Fruit fly (Drosophila melanogaster) whole organism, pupa: Measurements from ENCODE around the gene CG13117.

Experiments
- CG10348 ChIP-seq: fragments of 200-800 bp; sonication (Bioruptor generic); IDR thresholded peaks from 2 replicates; pipeline ENCODE4 v1.3.6; 2022; ENCODE audit warnings: missing biosample characterization, missing genetic modification characterization
- CG12605 ChIP-seq: fragments of 200-800 bp; sonication (Bioruptor generic); IDR thresholded peaks from 2 replicates; pipeline ENCODE4 v1.3.6; 2022; ENCODE audit warnings: missing biosample characterization, missing genetic modification characterization
- CG13204 ChIP-seq: fragments of 200-800 bp; sonication (Bioruptor generic); optimal IDR thresholded peaks from 2 replicates; lab custom pipeline; 2018; ENCODE audit warnings: missing biosample characterization, mild to moderate bottlenecking, missing genetic modification characterization, moderate library complexity
- CG14655 ChIP-seq: fragments of 200-800 bp; sonication (Bioruptor generic); optimal IDR thresholded peaks from 3 replicates; lab custom pipeline; 2017; ENCODE audit warnings: mild to moderate bottlenecking, missing biosample characterization, missing genetic modification reagents, missing genetic modification characterization
- CG15710 ChIP-seq: fragments of 200-800 bp; sonication (Bioruptor generic); optimal IDR thresholded peaks from 2 replicates; lab custom pipeline; 2018; ENCODE audit warnings: missing biosample characterization, mild to moderate bottlenecking, missing genetic modification characterization, moderate library complexity
- CG17806 ChIP-seq: fragments of 200-800 bp; sonication (Bioruptor generic); optimal IDR thresholded peaks from 2 replicates; lab custom pipeline; 2018; ENCODE audit warnings: missing biosample characterization, mild to moderate bottlenecking, missing genetic modification characterization, moderate library complexity
- CG32121 ChIP-seq: fragments of 200-800 bp; sonication (Bioruptor generic); IDR thresholded peaks from 2 replicates; pipeline ENCODE4 v1.3.6; 2022; ENCODE audit warnings: missing biosample characterization, missing genetic modification characterization
- CG34367 ChIP-seq: fragments of 200-800 bp; sonication (Bioruptor generic); optimal IDR thresholded peaks from 2 replicates; lab custom pipeline; 2018; ENCODE audit warnings: missing biosample characterization, mild to moderate bottlenecking, missing genetic modification characterization
- CG4496 ChIP-seq: fragments of 200-800 bp; sonication (Bioruptor generic); IDR thresholded peaks from 3 replicates; pipeline ENCODE4 v1.3.6; 2022; ENCODE audit warnings: missing biosample characterization, missing genetic modification characterization
- CG8159 ChIP-seq: fragments of 200-800 bp; sonication (Bioruptor generic); optimal IDR thresholded peaks from 3 replicates; lab custom pipeline; 2018; ENCODE audit warnings: missing biosample characterization, mild to moderate bottlenecking, missing genetic modification characterization, moderate library complexity
- CG8301 ChIP-seq: fragments of 200-800 bp; sonication (Bioruptor generic); optimal IDR thresholded peaks from 2 replicates; lab custom pipeline; 2018; ENCODE audit warnings: missing biosample characterization, mild to moderate bottlenecking, missing genetic modification characterization
- CG9948 ChIP-seq: fragments of 200-800 bp; sonication (Bioruptor generic); optimal IDR thresholded peaks from 2 replicates; lab custom pipeline; 2018; ENCODE audit warnings: missing biosample characterization, mild to moderate bottlenecking, missing genetic modification characterization, moderate library complexity
- D1 ChIP-seq: fragments of 200-800 bp; sonication (Bioruptor generic); optimal IDR thresholded peaks from 2 replicates; lab custom pipeline; 2018; ENCODE audit warnings: missing biosample characterization, mild to moderate bottlenecking, missing genetic modification characterization, moderate library complexity
- EcR ChIP-seq: fragments of 200-800 bp; sonication (Bioruptor generic); optimal IDR thresholded peaks from 3 replicates; lab custom pipeline; 2019; ENCODE audit warnings: missing biosample characterization, missing genetic modification characterization, mild to moderate bottlenecking, moderate library complexity, missing genetic modification reagents
- Ets98B ChIP-seq: fragments of 200-800 bp; sonication (Bioruptor generic); IDR thresholded peaks from 2 replicates; pipeline ENCODE4 v1.3.6; 2022; ENCODE audit warnings: missing biosample characterization, missing genetic modification characterization
- Pif1A ChIP-seq: fragments of 200-800 bp; sonication (Bioruptor generic); optimal IDR thresholded peaks from 3 replicates; lab custom pipeline; 2016; ENCODE audit warnings: missing biosample characterization, missing genetic modification characterization
- Pif1B ChIP-seq: fragments of 200-800 bp; sonication (Bioruptor generic); optimal IDR thresholded peaks from 3 replicates; lab custom pipeline; 2016; ENCODE audit warnings: missing biosample characterization, missing genetic modification characterization
- Snoo ChIP-seq: fragments of 200-800 bp; sonication (Bioruptor generic); optimal IDR thresholded peaks from 3 replicates; lab custom pipeline; 2017; ENCODE audit warnings: missing biosample characterization, mild to moderate bottlenecking, missing genetic modification characterization, inconsistent platforms
- fd96Ca ChIP-seq: fragments of 200-800 bp; sonication (Bioruptor generic); IDR thresholded peaks from 3 replicates; pipeline ENCODE4 v1.3.6; 2022; ENCODE audit warnings: missing biosample characterization, missing genetic modification characterization
- gl ChIP-seq: fragments of 200-800 bp; sonication (Bioruptor generic); optimal IDR thresholded peaks from 2 replicates; lab custom pipeline; 2018; ENCODE audit warnings: missing biosample characterization, mild to moderate bottlenecking, missing genetic modification characterization
- rn ChIP-seq: fragments of 200-800 bp; sonication (Bioruptor generic); IDR thresholded peaks from 2 replicates; pipeline ENCODE4 v1.3.6; 2022; ENCODE audit warnings: missing biosample characterization, missing genetic modification characterization

Gene CG13117

DNA sequence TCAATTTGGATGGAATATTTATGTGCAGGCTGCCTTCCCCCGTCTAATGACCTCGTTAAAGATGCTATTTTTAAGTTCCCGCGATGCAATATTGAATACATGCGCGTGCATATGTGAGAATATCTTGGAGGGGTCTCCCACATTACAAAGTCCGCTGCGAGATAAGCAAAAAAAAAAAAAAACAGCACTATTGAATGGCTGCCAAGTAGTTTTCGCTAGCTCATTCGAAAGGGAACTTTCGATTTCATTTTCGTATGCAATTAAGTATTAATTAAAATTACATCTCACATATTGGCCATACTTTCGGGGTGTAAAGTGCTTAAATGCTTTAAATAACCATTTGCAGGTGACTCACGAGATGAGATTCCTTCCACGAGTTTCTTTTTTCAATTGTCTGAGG is 29.3 kb upstream of the CG13117 start:
- TF ChIP-seq CG10348 (GFP tag; lab: Robert Waterston, UW) (no peak), Snoo (no peak), CG14655 (peak; percentile 60), Pif1B (GFP tag; lab: Kevin White, UChicago) (no peak), CG9948 (tag; lab: Kevin White, UChicago) (no peak), CG8301 (peak; percentile 26), gl (peak; percentile 52), EcR (GFP tag; lab: Kevin White, UChicago) (no peak), Pif1A (GFP tag; lab: Kevin White, UChicago) (no peak), CG17806 (tag; lab: Kevin White, UChicago) (no peak), CG8159 (tag; lab: Kevin White, UChicago) (peak; percentile 31), CG32121 (GFP tag; lab: Robert Waterston, UW) (peak; percentile 58), D1 (no peak), CG12605 (GFP tag; lab: Robert Waterston, UW) (no peak), fd96Ca (no peak), CG4496 (GFP tag; lab: Robert Waterston, UW) (peak; percentile 61; the same call in 1 of the 3 replicates), CG13204 (GFP tag; lab: Kevin White, UChicago) (no peak), Ets98B (GFP tag; lab: Robert Waterston, UW) (peak; percentile 57), CG15710 (tag; lab: Kevin White, UChicago) (no peak), rn (GFP tag; lab: Robert Waterston, UW) (no peak), CG34367 (no peak)

DNA sequence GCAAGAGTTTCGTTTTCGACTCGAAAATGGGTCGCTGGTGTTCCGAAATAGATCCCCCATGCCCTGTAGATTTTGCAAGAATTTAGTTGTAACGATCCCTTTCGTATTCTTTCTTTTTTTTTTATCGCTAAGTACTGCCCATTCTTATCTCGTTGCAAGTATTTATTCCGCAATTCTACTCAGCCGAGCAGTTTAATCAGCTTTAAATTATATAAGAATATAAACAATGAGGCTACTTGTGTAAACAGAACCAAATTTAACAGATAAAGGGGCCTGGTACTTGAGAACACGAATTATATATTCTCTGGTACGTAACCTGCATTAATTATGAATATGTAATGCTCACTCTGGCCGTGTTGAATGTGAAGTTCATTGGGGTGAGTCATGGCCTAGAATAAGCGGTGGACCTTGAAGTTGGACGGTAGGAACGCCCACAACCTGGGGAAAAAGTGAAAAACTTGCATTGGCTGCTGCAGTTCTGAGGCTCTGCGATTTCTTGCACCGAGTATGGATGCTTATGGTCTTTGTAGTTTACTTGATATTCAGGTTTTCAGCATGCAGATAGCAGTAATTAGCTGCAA is 28.8 kb upstream of the CG13117 start:
- TF ChIP-seq gl (no peak), Ets98B (GFP tag; lab: Robert Waterston, UW) (no peak), Pif1B (GFP tag; lab: Kevin White, UChicago) (no peak), EcR (GFP tag; lab: Kevin White, UChicago) (peak; percentile 47), rn (GFP tag; lab: Robert Waterston, UW) (no peak), Snoo (no peak), CG15710 (tag; lab: Kevin White, UChicago) (no peak)

- TF ChIP-seq CG17806 (tag; lab: Kevin White, UChicago) (no peak), CG14655 (no peak), CG15710 (tag; lab: Kevin White, UChicago) (no peak), CG4496 (GFP tag; lab: Robert Waterston, UW) (no peak), CG8301 (no peak), Snoo (no peak), CG32121 (GFP tag; lab: Robert Waterston, UW) (no peak), CG12605 (GFP tag; lab: Robert Waterston, UW) (no peak), CG34367 (no peak), CG9948 (tag; lab: Kevin White, UChicago) (no peak), Pif1A (GFP tag; lab: Kevin White, UChicago) (no peak)
These were observed 25.3 kb upstream of the CG13117 start, which contains the start of gene CG4364 for dm6 chr2L:9711107-9711585. Gene CG4364 (minus strand): TSS chr2L:9711271.

- TF ChIP-seq CG12605 (GFP tag; lab: Robert Waterston, UW) = no peak
- TF ChIP-seq gl = no peak
- no peak for TF ChIP-seq CG14655
- no peak for TF ChIP-seq CG34367
- TF ChIP-seq CG9948 (tag; lab: Kevin White, UChicago) = no peak
- no peak for TF ChIP-seq CG17806 (tag; lab: Kevin White, UChicago)
These were observed 7.7 kb upstream of the CG13117 start for dm6 chr2L:9728791-9729190.

dm6 chr2L:9729618-9730284 is 6.7 kb upstream of the CG13117 start, which contains the start of gene CG13116:
Gene CG13116 (plus strand): TSS chr2L:9729940.
- TF ChIP-seq EcR (GFP tag; lab: Kevin White, UChicago) (peak; percentile 51), CG14655 (no peak)

- TF ChIP-seq CG8301 = no peak
- no peak for TF ChIP-seq CG34367
- TF ChIP-seq CG4496 (GFP tag; lab: Robert Waterston, UW) = 0 out of 3 replicates have a peak, but pooled peaks have one; percentile 28
- TF ChIP-seq gl = no peak
- 0 out of 3 replicates have a peak, but pooled peaks have one; percentile 9 for TF ChIP-seq fd96Ca
- no peak for TF ChIP-seq CG32121 (GFP tag; lab: Robert Waterston, UW)
- no peak for TF ChIP-seq Pif1B (GFP tag; lab: Kevin White, UChicago)
- TF ChIP-seq CG13204 (GFP tag; lab: Kevin White, UChicago) = no peak
- TF ChIP-seq CG10348 (GFP tag; lab: Robert Waterston, UW) = no peak
- no peak for TF ChIP-seq rn (GFP tag; lab: Robert Waterston, UW)
- TF ChIP-seq D1 = no peak
- TF ChIP-seq CG9948 (tag; lab: Kevin White, UChicago) = no peak
- no peak for TF ChIP-seq CG17806 (tag; lab: Kevin White, UChicago)
- no peak for TF ChIP-seq Pif1A (GFP tag; lab: Kevin White, UChicago)
- no peak for TF ChIP-seq EcR (GFP tag; lab: Kevin White, UChicago)
- no peak for TF ChIP-seq Ets98B (GFP tag; lab: Robert Waterston, UW)
- TF ChIP-seq CG14655 = no peak
- TF ChIP-seq CG8159 (tag; lab: Kevin White, UChicago) = peak; percentile 12
- no peak for TF ChIP-seq CG12605 (GFP tag; lab: Robert Waterston, UW)
- no peak for TF ChIP-seq Snoo
- no peak for TF ChIP-seq CG15710 (tag; lab: Kevin White, UChicago)
These were observed 5.2 kb upstream of the CG13117 start for dm6 chr2L:9731269-9731668.
